Fruit fly (Drosophila melanogaster): Measurements from ENCODE around the gene Nhe1.

Nhe1 gene

dm6 chr2L:128296-128715 is 21.8 kb upstream of the Nhe1 start (continued):
- no peak for TF ChIP-seq Ets21C (GFP tag; optimal IDR thresholded peaks at IDR 0.05)
- TF ChIP-seq CG6792 (GFP tag; optimal IDR thresholded peaks at IDR 0.05), result no peak
- TF ChIP-seq CG31627 (GFP tag; optimal IDR thresholded peaks at IDR 0.05), result no peak
- no peak for TF ChIP-seq topi (GFP tag; optimal IDR thresholded peaks at IDR 0.05)
- no peak for TF ChIP-seq Sox15 (GFP tag; optimal IDR thresholded peaks at IDR 0.05)
- no peak for TF ChIP-seq CG3919 (GFP tag; optimal IDR thresholded peaks at IDR 0.05)
- no peak for TF ChIP-seq Sox102F (GFP tag; optimal IDR thresholded peaks at IDR 0.05)
- no peak for TF ChIP-seq lz (GFP tag; optimal IDR thresholded peaks at IDR 0.05)
- TF ChIP-seq CG8632 (GFP tag; optimal IDR thresholded peaks at IDR 0.05), result no peak
- TF ChIP-seq Hr38 (GFP tag; optimal IDR thresholded peaks at IDR 0.05), result no peak
- TF ChIP-seq pdm3 (GFP tag; optimal IDR thresholded peaks at IDR 0.05), result no peak
- TF ChIP-seq dsx (GFP tag; optimal IDR thresholded peaks at IDR 0.05; ENCODE audit: poor library complexity, severe bottlenecking), result no peak
- TF ChIP-seq acj6 (GFP tag; optimal IDR thresholded peaks at IDR 0.05), result no peak
- no peak for TF ChIP-seq CG4318 (GFP tag; optimal IDR thresholded peaks at IDR 0.05)
- no peak for TF ChIP-seq CG6854 (GFP tag; optimal IDR thresholded peaks at IDR 0.05)

- peak; percentile 91 for TF ChIP-seq svp (GFP tag)
- no peak for TF ChIP-seq CG6854 (GFP tag; optimal IDR thresholded peaks at IDR 0.05)
- TF ChIP-seq spab (GFP tag; optimal IDR thresholded peaks at IDR 0.05), result no peak
- peak; percentile 60 for TF ChIP-seq Eip78C (GFP tag)
- TF ChIP-seq vri (GFP tag; optimal IDR thresholded peaks at IDR 0.05), result peak; percentile 20
- peak; percentile 7 for TF ChIP-seq fkh (GFP tag; optimal IDR thresholded peaks at IDR 0.05)
- no peak for TF ChIP-seq CG10631 (GFP tag; optimal IDR thresholded peaks at IDR 0.05)
- TF ChIP-seq CG6276 (GFP tag; optimal IDR thresholded peaks at IDR 0.05), result peak; percentile 41
These were observed 19.1 kb upstream of the Nhe1 start for dm6 chr2L:125364-126252.

dm6 chr2L:123007-123327 is 16.4 kb upstream of the Nhe1 start:
- no peak for TF ChIP-seq CG6276 (GFP tag; optimal IDR thresholded peaks at IDR 0.05)

dm6 chr2L:122167-123006 is 15.9 kb upstream of the Nhe1 start:
- TF ChIP-seq vri (GFP tag; optimal IDR thresholded peaks at IDR 0.05) (no peak), Hr4 (GFP tag; optimal IDR thresholded peaks at IDR 0.05) (no peak), Eip78C (GFP tag) (peak; percentile 68), CG16779 (tag; optimal IDR thresholded peaks at IDR 0.05) (no peak)

- TF ChIP-seq CG31627 (GFP tag; optimal IDR thresholded peaks at IDR 0.05), result no peak
- no peak for TF ChIP-seq OdsH (GFP tag; optimal IDR thresholded peaks at IDR 0.05)
- TF ChIP-seq CG16779 (tag; optimal IDR thresholded peaks at IDR 0.05), result peak; percentile 44
- no peak for TF ChIP-seq Sox14 (GFP tag; optimal IDR thresholded peaks at IDR 0.05)
- TF ChIP-seq CG6808 (GFP tag; optimal IDR thresholded peaks at IDR 0.05), result no peak
- no peak for TF ChIP-seq dsx (GFP tag; optimal IDR thresholded peaks at IDR 0.05; ENCODE audit: poor library complexity, severe bottlenecking)
- TF ChIP-seq esn (GFP tag; optimal IDR thresholded peaks at IDR 0.05), result no peak
- TF ChIP-seq CG9139 (GFP tag; optimal IDR thresholded peaks at IDR 0.05), result no peak
- TF ChIP-seq Hr39 (GFP tag; optimal IDR thresholded peaks at IDR 0.05), result no peak
- TF ChIP-seq CG7368 (GFP tag; optimal IDR thresholded peaks at IDR 0.05), result no peak
- no peak for TF ChIP-seq svp (GFP tag)
- peak; percentile 58; the same call in 2 of the 3 replicates for TF ChIP-seq CG6163 (GFP tag; IDR thresholded peaks at IDR 0.05)
- no peak for TF ChIP-seq Eip78C (GFP tag)
- TF ChIP-seq Lpt (GFP tag; optimal IDR thresholded peaks at IDR 0.05), result peak; percentile 80
- no peak for TF ChIP-seq CG8319 (GFP tag; optimal IDR thresholded peaks at IDR 0.05)
- no peak for TF ChIP-seq net (GFP tag; optimal IDR thresholded peaks at IDR 0.05)
- TF ChIP-seq CG8119 (GFP tag; IDR thresholded peaks at IDR 0.05), result peak; percentile 61; the same call in 2 of the 3 replicates
- no peak for TF ChIP-seq Eip93F (GFP tag; optimal IDR thresholded peaks at IDR 0.05)
- TF ChIP-seq CG10669 (GFP tag; optimal IDR thresholded peaks at IDR 0.05), result no peak
- TF ChIP-seq salr (GFP tag; optimal IDR thresholded peaks at IDR 0.05), result no peak
- TF ChIP-seq CG11294 (GFP tag; IDR thresholded peaks at IDR 0.05), result no peak
- TF ChIP-seq CG32006 (GFP tag; optimal IDR thresholded peaks at IDR 0.05), result no peak
- TF ChIP-seq CG34406 (GFP tag; optimal IDR thresholded peaks at IDR 0.05), result no peak
- no peak for TF ChIP-seq topi (GFP tag; optimal IDR thresholded peaks at IDR 0.05)
These were observed 14.9 kb upstream of the Nhe1 start, which contains the start of gene CG4822 for dm6 chr2L:121456-121831. TSS of gene CG4822 (minus strand) at chr2L:121754.

Data from whole organism, prepupa.